Fruit fly (Drosophila melanogaster): ENCODE data around the gene Rpn1.

DNA sequence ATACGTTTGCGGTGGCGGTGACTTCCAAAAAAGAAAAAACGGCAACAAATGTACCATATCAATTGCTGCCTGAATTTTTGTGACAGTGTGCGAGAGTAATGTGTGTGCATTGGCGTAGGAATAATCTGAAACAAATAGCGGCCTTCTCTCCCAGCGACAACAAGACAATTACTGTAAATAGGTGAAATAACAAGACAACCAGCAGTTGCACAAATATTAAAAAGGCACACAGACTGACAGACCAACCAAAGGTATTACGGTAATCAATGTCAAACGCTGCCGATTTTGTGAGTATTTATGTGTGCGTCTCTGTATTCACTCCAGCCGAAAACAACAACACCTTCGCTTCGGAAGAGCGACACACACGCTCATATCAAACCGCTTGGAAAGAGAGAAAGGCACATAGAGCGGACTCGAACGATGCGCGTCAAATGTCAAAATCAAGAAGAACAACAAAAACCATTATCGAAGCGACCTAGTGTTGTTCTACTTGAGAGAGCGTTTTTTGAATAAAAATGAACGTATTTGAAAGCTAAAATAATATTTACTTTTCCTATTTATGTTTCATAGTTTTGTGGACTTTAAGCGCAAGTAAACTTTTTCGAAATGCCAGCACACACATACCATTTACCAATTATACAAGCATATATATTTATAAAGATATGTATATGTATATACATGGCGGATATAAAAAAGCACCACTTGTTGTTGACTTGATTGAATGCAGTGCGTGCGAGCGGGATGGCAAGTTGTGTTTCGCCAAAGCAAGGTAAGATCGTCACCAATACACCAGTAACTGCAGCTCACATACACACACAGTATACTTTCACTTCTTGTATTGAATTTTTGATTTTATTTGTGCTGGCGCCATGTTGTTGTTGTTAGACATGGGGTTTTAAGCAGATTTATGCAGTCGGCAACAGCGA, 7.8 kb upstream of the Rpn1 start:
- TF ChIP-seq EcR (GFP tag; optimal IDR thresholded peaks at IDR 0.05): no peak
- TF ChIP-seq gl (tag; optimal IDR thresholded peaks at IDR 0.05): no peak
- no peak for TF ChIP-seq D1 (tag; optimal IDR thresholded peaks at IDR 0.05)

All from whole organism, pupa.